Fruit fly (Drosophila melanogaster) whole organism: ENCODE results near the gene daw.

Experiments used
- CG8478 ChIP-seq: fragments of >200 bp; optimal IDR thresholded peaks from 2 replicates; lab custom pipeline; 2018; ENCODE audit warnings: inconsistent platforms
- Dll ChIP-seq: fragments of >200 bp; optimal IDR thresholded peaks from 2 replicates; lab custom pipeline; 2017
- EcR ChIP-seq, 2 experiments: fragments of >200 bp; optimal IDR thresholded peaks; 2 replicates each; lab custom pipeline; 2017; ENCODE audit warnings: missing biosample characterization in 2 of 2, missing genetic modification characterization in 2 of 2, missing genetic modification reagents in 2 of 2
- psq ChIP-seq: fragments of >200 bp; optimal IDR thresholded peaks from 2 replicates; lab custom pipeline; 2017
- usp ChIP-seq: fragments of >200 bp; optimal IDR thresholded peaks from 2 replicates; lab custom pipeline; 2017; ENCODE audit warnings: missing biosample characterization, missing genetic modification characterization, mixed read lengths

DNA sequence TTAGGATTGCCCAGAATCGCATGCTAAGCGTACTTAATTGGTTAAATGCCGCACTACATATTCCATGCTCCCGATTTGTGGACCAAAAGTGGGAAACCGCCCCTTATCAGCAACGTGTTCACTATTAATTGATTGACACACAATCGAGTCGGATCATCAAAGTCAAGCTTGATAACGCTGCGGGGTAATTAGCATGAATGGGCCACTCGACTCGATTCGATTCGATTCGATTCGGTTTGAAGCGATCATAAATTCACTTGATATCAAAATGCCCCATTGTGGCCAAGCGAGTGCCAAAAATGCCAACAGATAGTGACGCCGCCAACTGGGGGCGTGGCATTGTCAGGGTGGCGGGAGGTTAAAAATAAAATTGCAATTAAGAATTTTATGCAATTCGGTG lies 2.5 kb downstream of the daw start:
- TF ChIP-seq Dll (no peak), CG8478 (lab: Kevin White, UChicago) (no peak), EcR (GFP tag; optimal IDR thresholded peaks at IDR 0.05; lab: Kevin White, UChicago) (no peak), usp (GFP tag; lab: Kevin White, UChicago) (no peak), psq (lab: Kevin White, UChicago) (no peak)
